Worm (Caenorhabditis elegans) whole organism, late embryonic: ENCODE results near the gene ttr-1.

ENCODE experiments used
- Y22D7AL.16 ChIP-seq: sonication (generic microtip); optimal IDR thresholded peaks from 2 replicates; lab custom pipeline; 2016; ENCODE audit warnings: missing genetic modification characterization, missing compliant biosample characterization
- ahr-1 ChIP-seq: sonication (generic microtip); optimal IDR thresholded peaks from 2 replicates; lab custom pipeline; 2016; ENCODE audit warnings: missing genetic modification characterization, missing compliant biosample characterization
- ceh-19 ChIP-seq: fragments of 200-800 bp; sonication (Bioruptor generic); optimal IDR thresholded peaks from 2 replicates; lab custom pipeline; 2018; ENCODE audit warnings: mild to moderate bottlenecking, missing genetic modification characterization, missing compliant biosample characterization
- ceh-22 ChIP-seq: sonication (generic microtip); optimal IDR thresholded peaks from 2 replicates; lab custom pipeline; 2017; ENCODE audit warnings: missing biosample characterization, missing genetic modification characterization
- ceh-30 ChIP-seq: fragments of 150-350 bp; optimal IDR thresholded peaks from 2 replicates; lab custom pipeline; 2014; ENCODE audit warnings: missing biosample characterization, missing genetic modification characterization
- ceh-34 ChIP-seq: sonication (generic microtip); optimal IDR thresholded peaks from 2 replicates; lab custom pipeline; 2016; ENCODE audit warnings: mild to moderate bottlenecking, missing genetic modification characterization, missing compliant biosample characterization
- ceh-45 ChIP-seq: fragments of 200-800 bp; sonication (Bioruptor generic); IDR thresholded peaks from 2 replicates; pipeline ENCODE4 v1.3.6; 2022; ENCODE audit warnings: missing genetic modification reagents, missing genetic modification characterization, missing compliant biosample characterization
- ceh-48 ChIP-seq: sonication (generic microtip); optimal IDR thresholded peaks from 2 replicates; lab custom pipeline; 2016; ENCODE audit warnings: missing genetic modification characterization, inconsistent platforms, missing compliant biosample characterization
- ceh-6 ChIP-seq: fragments of 200-800 bp; sonication (Bioruptor generic); optimal IDR thresholded peaks from 2 replicates; lab custom pipeline; 2018; ENCODE audit warnings: mild to moderate bottlenecking, missing genetic modification characterization, missing compliant biosample characterization
- che-1 ChIP-seq: sonication (generic microtip); optimal IDR thresholded peaks from 2 replicates; lab custom pipeline; 2016; ENCODE audit warnings: mild to moderate bottlenecking, missing genetic modification characterization, missing compliant biosample characterization
- elt-4 ChIP-seq: sonication (generic microtip); optimal IDR thresholded peaks from 2 replicates; lab custom pipeline; 2016; ENCODE audit warnings: missing genetic modification characterization, missing compliant biosample characterization
- eyg-1 ChIP-seq: sonication (generic microtip); optimal IDR thresholded peaks from 2 replicates; lab custom pipeline; 2016; ENCODE audit warnings: missing genotype, missing genetic modification characterization, missing compliant biosample characterization
- fkh-10 ChIP-seq: fragments of 150-350 bp; optimal IDR thresholded peaks from 2 replicates; lab custom pipeline; 2014; ENCODE audit warnings: missing biosample characterization, missing genetic modification reagents, missing genetic modification characterization
- hlh-30 ChIP-seq: sonication (generic microtip); optimal IDR thresholded peaks from 2 replicates; lab custom pipeline; 2017; ENCODE audit warnings: antibody characterized with exemption, missing genetic modification characterization, missing compliant biosample characterization; ENCODE audit not compliant: insufficient read depth
- hlh-6 ChIP-seq: sonication (generic microtip); optimal IDR thresholded peaks from 2 replicates; lab custom pipeline; 2016; ENCODE audit warnings: missing genotype, missing genetic modification characterization, missing compliant biosample characterization
- hlh-8 ChIP-seq: sonication (generic microtip); optimal IDR thresholded peaks from 2 replicates; lab custom pipeline; 2016; ENCODE audit warnings: missing genotype, missing genetic modification characterization, missing compliant biosample characterization
- lim-6 ChIP-seq: sonication (generic microtip); optimal IDR thresholded peaks from 2 replicates; lab custom pipeline; 2016; ENCODE audit warnings: missing genetic modification characterization, missing compliant biosample characterization
- madf-2 ChIP-seq: sonication (generic microtip); optimal IDR thresholded peaks from 2 replicates; lab custom pipeline; 2017; ENCODE audit warnings: missing genetic modification characterization, missing compliant biosample characterization
- mec-3 ChIP-seq: sonication (generic microtip); optimal IDR thresholded peaks from 2 replicates; lab custom pipeline; 2016; ENCODE audit warnings: borderline replicate concordance, missing genetic modification characterization, missing compliant biosample characterization
- nfya-1 ChIP-seq: sonication (generic microtip); optimal IDR thresholded peaks from 2 replicates; lab custom pipeline; 2017; ENCODE audit warnings: missing genetic modification characterization, mild to moderate bottlenecking, missing compliant biosample characterization, antibody characterized with exemption, moderate library complexity
- nhr-11 ChIP-seq: fragments of 150-350 bp; optimal IDR thresholded peaks from 2 replicates; lab custom pipeline; 2014; ENCODE audit warnings: missing biosample characterization, missing genetic modification characterization
- nhr-232 ChIP-seq: sonication (generic microtip); optimal IDR thresholded peaks from 2 replicates; lab custom pipeline; 2016; ENCODE audit warnings: missing genetic modification characterization, missing compliant biosample characterization
- npax-4 ChIP-seq: sonication (generic microtip); optimal IDR thresholded peaks from 2 replicates; lab custom pipeline; 2016; ENCODE audit warnings: missing genetic modification characterization, missing compliant biosample characterization
- pag-3 ChIP-seq: sonication (generic microtip); optimal IDR thresholded peaks from 2 replicates; lab custom pipeline; 2016; ENCODE audit warnings: missing compliant biosample characterization, missing genetic modification characterization, borderline replicate concordance
- pat-9 ChIP-seq: fragments of 200-800 bp; sonication (Bioruptor generic); optimal IDR thresholded peaks from 2 replicates; lab custom pipeline; 2018; ENCODE audit warnings: mild to moderate bottlenecking, missing genetic modification characterization, moderate library complexity, missing compliant biosample characterization
- pax-1 ChIP-seq: fragments of 150-350 bp; optimal IDR thresholded peaks from 2 replicates; lab custom pipeline; 2014; ENCODE audit warnings: missing biosample characterization, missing genetic modification characterization
- pha-4 ChIP-seq: fragments of 150-350 bp; optimal IDR thresholded peaks from 2 replicates; lab custom pipeline; 2018; ENCODE audit warnings: missing biosample characterization, missing genetic modification reagents, missing genetic modification characterization
- pqm-1 ChIP-seq: sonication (generic microtip); optimal IDR thresholded peaks from 2 replicates; lab custom pipeline; 2016; ENCODE audit warnings: missing genetic modification characterization, missing compliant biosample characterization
- sdc-2 ChIP-seq: sonication (generic microtip); optimal IDR thresholded peaks from 2 replicates; lab custom pipeline; 2016; ENCODE audit warnings: missing genotype, missing genetic modification characterization, missing compliant biosample characterization
- sox-4 ChIP-seq: sonication (generic microtip); optimal IDR thresholded peaks from 2 replicates; lab custom pipeline; 2017; ENCODE audit warnings: mild to moderate bottlenecking, missing genetic modification characterization, inconsistent platforms, missing compliant biosample characterization
- unc-42 ChIP-seq: sonication (generic microtip); optimal IDR thresholded peaks from 2 replicates; lab custom pipeline; 2016; ENCODE audit warnings: missing genotype, missing genetic modification characterization, missing compliant biosample characterization
- ztf-16 ChIP-seq: sonication (generic microtip); optimal IDR thresholded peaks from 2 replicates; lab custom pipeline; 2017; ENCODE audit warnings: missing genetic modification characterization, missing compliant biosample characterization

Gene ttr-1

DNA sequence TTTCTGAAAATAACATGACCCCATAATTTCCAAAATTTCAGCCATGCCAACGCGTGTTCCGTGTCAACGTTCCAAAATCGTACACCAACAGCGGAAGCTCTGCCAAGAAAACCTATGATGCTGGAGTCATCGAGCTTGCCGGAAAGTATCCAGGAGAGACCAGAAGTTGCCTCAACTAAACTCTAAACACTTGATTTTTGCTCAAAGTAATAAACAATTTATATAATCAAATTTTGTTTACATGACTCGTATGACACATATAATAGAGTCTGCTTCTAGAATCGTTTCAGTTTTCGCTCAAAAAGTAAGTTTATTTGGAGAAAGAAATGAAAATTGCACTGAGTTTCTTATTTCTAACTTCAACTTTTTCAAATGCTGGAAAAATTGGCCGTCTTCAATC is at the start of gene ttr-1:
TSS of gene ttr-1 (plus strand) at position 301 of the 400 bp plus-strand sequence.
- TF ChIP-seq nhr-11 (tag; lab: Kevin White, UChicago) (no peak), ceh-22 (tag; lab: Kevin White, UChicago) (no peak), pha-4 (tag; lab: Kevin White, UChicago) (no peak), pqm-1 (tag; lab: Kevin White, UChicago) (no peak), fkh-10 (GFP tag; lab: Kevin White, UChicago) (no peak), ceh-34 (tag; lab: Kevin White, UChicago) (no peak), lim-6 (tag; lab: Kevin White, UChicago) (no peak), Y22D7AL.16 (tag; lab: Kevin White, UChicago) (no peak), ceh-19 (GFP tag; lab: Kevin White, UChicago) (no peak), che-1 (tag; lab: Kevin White, UChicago) (no peak), madf-2 (tag; lab: Kevin White, UChicago) (no peak), ceh-6 (GFP tag; lab: Kevin White, UChicago) (no peak)

ce11 chrIII:9885609-9886008 is 43.3 kb upstream of the ttr-1 start:
- TF ChIP-seq pha-4 (tag; lab: Kevin White, UChicago): no peak
- TF ChIP-seq sox-4: no peak

- TF ChIP-seq ceh-48 (tag; lab: Kevin White, UChicago): no peak
- TF ChIP-seq unc-42 (tag; lab: Kevin White, UChicago): peak; percentile 82
Observed at ce11 chrIII:9886323-9886722, 42.6 kb upstream of the ttr-1 start.

ce11 chrIII:9891324-9891723 is 37.6 kb upstream of the ttr-1 start, which contains the start of gene alg-4:
alg-4 (minus strand) TSS chrIII:9891424.
- TF ChIP-seq pag-3 (tag; lab: Kevin White, UChicago) (no peak), sdc-2 (tag; lab: Kevin White, UChicago) (no peak), nhr-11 (tag; lab: Kevin White, UChicago) (no peak), hlh-30 (tag; lab: Kevin White, UChicago) (no peak)

ce11 chrIII:9892855-9893254 is 36.0 kb upstream of the ttr-1 start, which contains the start of gene mam-7:
mam-7 (plus strand) TSS chrIII:9893155.
- TF ChIP-seq npax-4 (tag; lab: Kevin White, UChicago) (no peak), nfya-1 (no peak), ceh-30 (no peak), hlh-6 (tag; lab: Kevin White, UChicago) (no peak), ceh-22 (tag; lab: Kevin White, UChicago) (no peak)

ce11 chrIII:9899720-9900119 is 29.2 kb upstream of the ttr-1 start:
- TF ChIP-seq pat-9 (tag; lab: Kevin White, UChicago): no peak
- no peak for TF ChIP-seq ceh-6 (GFP tag; lab: Kevin White, UChicago)
- no peak for TF ChIP-seq nhr-232
- TF ChIP-seq eyg-1 (tag; lab: Kevin White, UChicago): no peak
- TF ChIP-seq hlh-30 (tag; lab: Kevin White, UChicago): no peak
- TF ChIP-seq nhr-11 (tag; lab: Kevin White, UChicago): no peak
- no peak for TF ChIP-seq ceh-45 (GFP tag; lab: Robert Waterston, UW)
- no peak for TF ChIP-seq mec-3
- no peak for TF ChIP-seq ztf-16 (tag; lab: Kevin White, UChicago)

ce11 chrIII:9903694-9904292 is 25.1 kb upstream of the ttr-1 start:
- TF ChIP-seq elt-4 (no peak), ahr-1 (no peak), pax-1 (tag; lab: Kevin White, UChicago) (no peak), hlh-8 (tag; lab: Kevin White, UChicago) (no peak), Y22D7AL.16 (tag; lab: Kevin White, UChicago) (no peak), sox-4 (no peak)
